Worm (Caenorhabditis elegans) whole organism, L4 larva: ENCODE data around the gene gst-27.

Experiments used
- Y48G9A.11 ChIP-seq: fragments of 200-800 bp; sonication (Bioruptor generic); IDR thresholded peaks from 2 replicates; pipeline ENCODE4 v1.3.6; 2022; ENCODE audit warnings: missing genetic modification reagents, missing genetic modification characterization, missing compliant biosample characterization
- jun-1 ChIP-seq: fragments of 150-350 bp; optimal IDR thresholded peaks from 2 replicates; lab custom pipeline; 2014; ENCODE audit warnings: missing biosample characterization, missing genetic modification reagents, missing genetic modification characterization
- lin-13 ChIP-seq: fragments of 150-350 bp; optimal IDR thresholded peaks from 2 replicates; lab custom pipeline; 2014; ENCODE audit warnings: missing biosample characterization, missing genetic modification reagents, missing genetic modification characterization
- nhr-11 ChIP-seq: fragments of 150-350 bp; optimal IDR thresholded peaks from 2 replicates; lab custom pipeline; 2014; ENCODE audit warnings: missing biosample characterization, missing genetic modification characterization
- nhr-28 ChIP-seq: fragments of 150-350 bp; optimal IDR thresholded peaks from 2 replicates; lab custom pipeline; 2014; ENCODE audit warnings: missing biosample characterization, missing genetic modification characterization
- nhr-76 ChIP-seq: fragments of 150-350 bp; optimal IDR thresholded peaks from 2 replicates; lab custom pipeline; 2014; ENCODE audit warnings: missing biosample characterization, missing genetic modification characterization
- pqm-1 ChIP-seq: sonication (generic microtip); optimal IDR thresholded peaks from 2 replicates; lab custom pipeline; 2017; ENCODE audit warnings: missing biosample characterization, missing genetic modification characterization
- rbr-2 ChIP-seq: sonication (generic microtip); optimal IDR thresholded peaks from 2 replicates; lab custom pipeline; 2016; ENCODE audit warnings: missing genotype, missing genetic modification characterization, missing compliant biosample characterization
- snpc-4 ChIP-seq: fragments of 150-350 bp; optimal IDR thresholded peaks from 2 replicates; lab custom pipeline; 2014; ENCODE audit warnings: missing biosample characterization, missing genetic modification characterization
- tra-1 ChIP-seq: fragments of 200-800 bp; sonication (Bioruptor generic); IDR thresholded peaks from 2 replicates; pipeline ENCODE4 v1.3.6; 2022; ENCODE audit warnings: missing genetic modification reagents, missing genetic modification characterization, missing compliant biosample characterization
- ztf-7 ChIP-seq: fragments of 150-350 bp; optimal IDR thresholded peaks from 2 replicates; lab custom pipeline; 2014; ENCODE audit warnings: missing biosample characterization, missing genetic modification characterization

DNA sequence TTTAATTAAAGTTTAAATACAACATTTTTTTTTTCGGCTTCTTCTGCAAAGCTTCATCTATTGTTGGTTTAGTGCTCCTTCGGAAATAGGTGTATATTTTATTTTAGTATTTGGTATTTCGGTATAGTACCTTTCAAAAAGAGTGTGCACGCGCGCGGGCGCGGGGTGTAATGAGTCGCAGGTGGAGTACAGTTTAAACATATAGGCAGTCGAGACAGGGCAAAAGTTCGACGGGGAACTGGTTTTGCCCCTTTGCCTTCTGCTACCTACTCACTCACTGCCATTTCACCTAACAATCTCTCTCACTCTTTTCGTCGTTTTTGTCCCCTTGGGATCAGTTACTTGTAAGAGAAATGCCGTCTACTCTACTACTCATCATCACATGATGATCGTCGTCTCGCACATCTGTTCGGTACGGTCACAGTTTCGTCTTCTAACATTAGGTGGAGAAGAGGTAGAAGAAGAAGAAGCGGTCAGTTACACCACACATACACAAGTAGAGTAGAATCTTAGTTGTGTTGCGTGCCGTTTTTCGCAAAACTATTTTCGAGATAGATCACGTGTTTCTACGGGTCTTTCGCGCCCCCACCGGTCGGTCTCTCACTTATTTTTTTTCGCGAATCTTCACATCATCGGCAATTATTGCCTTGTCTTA, 46.9 kb upstream of the gst-27 start:
- TF ChIP-seq nhr-11 (tag; lab: Kevin White, UChicago): no peak
- TF ChIP-seq Y48G9A.11 (GFP tag; lab: Robert Waterston, UW): no peak
- TF ChIP-seq nhr-76 (tag; lab: Kevin White, UChicago): no peak
- TF ChIP-seq nhr-28 (tag; lab: Kevin White, UChicago): peak; percentile 61
- no peak for TF ChIP-seq ztf-7 (tag; lab: Kevin White, UChicago)
- no peak for TF ChIP-seq pqm-1 (tag; lab: Kevin White, UChicago)
- no peak for TF ChIP-seq lin-13 (GFP tag; lab: Kevin White, UChicago)
- TF ChIP-seq rbr-2 (tag; lab: Kevin White, UChicago): no peak
- TF ChIP-seq snpc-4 (tag; lab: Kevin White, UChicago): no peak
- TF ChIP-seq jun-1 (tag; lab: Kevin White, UChicago): no peak
- TF ChIP-seq tra-1 (GFP tag; lab: Robert Waterston, UW): no peak
